Fruit fly (Drosophila melanogaster) whole organism, embryonic: Measurements from ENCODE around the gene Nep2.
"Not testable (repeated sequence)": the region's sequence is repeated elsewhere in the genome, so short reads cannot be mapped to it uniquely, and the experiment has no call there.

Source experiments
- Blimp-1 ChIP-seq: fragments of 200-800 bp; sonication (Bioruptor generic); optimal IDR thresholded peaks from 3 replicates; lab custom pipeline; 2018; ENCODE audit warnings: missing biosample characterization, missing genetic modification characterization, mild to moderate bottlenecking, moderate library complexity, missing genetic modification reagents
- CG1024 ChIP-seq: fragments of 200-800 bp; sonication (Bioruptor generic); IDR thresholded peaks from 2 replicates; pipeline ENCODE4 v1.3.6; 2022; ENCODE audit warnings: missing biosample characterization, missing genetic modification characterization
- CG12659 ChIP-seq: fragments of 200-800 bp; sonication (Bioruptor generic); optimal IDR thresholded peaks from 3 replicates; lab custom pipeline; 2017; ENCODE audit warnings: mild to moderate bottlenecking, missing biosample characterization, missing genetic modification reagents, missing genetic modification characterization
- CG1603 ChIP-seq: fragments of 200-800 bp; sonication (Bioruptor generic); optimal IDR thresholded peaks from 2 replicates; lab custom pipeline; 2019; ENCODE audit warnings: missing biosample characterization, mild to moderate bottlenecking, missing genetic modification characterization, moderate library complexity
- CG16813 ChIP-seq: fragments of 200-800 bp; sonication (Bioruptor generic); IDR thresholded peaks from 3 replicates; pipeline ENCODE4 v1.3.6; 2022; ENCODE audit warnings: missing biosample characterization, missing genetic modification characterization; ENCODE audit not compliant: partially characterized antibody
- CG17359 ChIP-seq: fragments of 200-800 bp; sonication (Bioruptor generic); optimal IDR thresholded peaks from 3 replicates; lab custom pipeline; 2018; ENCODE audit warnings: missing biosample characterization, mild to moderate bottlenecking, missing genetic modification characterization, moderate library complexity
- CG2199 ChIP-seq: fragments of 200-800 bp; sonication (Bioruptor generic); IDR thresholded peaks from 3 replicates; pipeline ENCODE4 v1.3.6; 2022; ENCODE audit warnings: missing biosample characterization, missing genetic modification characterization
- CG2712 ChIP-seq: fragments of 200-800 bp; optimal IDR thresholded peaks from 3 replicates; lab custom pipeline; 2019; ENCODE audit warnings: missing biosample characterization, mild to moderate bottlenecking, missing genetic modification characterization, moderate library complexity
- CG30431 ChIP-seq: fragments of 200-800 bp; sonication (Bioruptor generic); optimal IDR thresholded peaks from 2 replicates; lab custom pipeline; 2017; ENCODE audit warnings: missing biosample characterization, missing genetic modification characterization
- CG32532 ChIP-seq: fragments of 200-800 bp; sonication (Bioruptor generic); IDR thresholded peaks from 2 replicates; pipeline ENCODE4 v1.3.6; 2022; ENCODE audit warnings: missing biosample characterization, missing genetic modification characterization
- CG33557 ChIP-seq: fragments of 200-800 bp; sonication (Bioruptor generic); optimal IDR thresholded peaks from 2 replicates; lab custom pipeline; 2019; ENCODE audit warnings: missing biosample characterization, mild to moderate bottlenecking, missing genetic modification characterization, moderate library complexity
- CG4328 ChIP-seq: fragments of 200-800 bp; sonication (Bioruptor generic); optimal IDR thresholded peaks from 3 replicates; lab custom pipeline; 2017; ENCODE audit warnings: missing biosample characterization, missing genetic modification reagents, missing genetic modification characterization
- CG8290 ChIP-seq, 3 experiments: fragments of 200-800 bp; sonication (Bioruptor generic); optimal IDR thresholded peaks; 2 replicates each; lab custom pipeline; 2016 to 2019; ENCODE audit warnings: missing biosample characterization in 3 of 3, missing genetic modification characterization in 3 of 3, mild to moderate bottlenecking in 2 of 3, moderate library complexity in 1 of 3
- CG8388 ChIP-seq: fragments of 200-800 bp; sonication (Bioruptor generic); optimal IDR thresholded peaks from 2 replicates; lab custom pipeline; 2019; ENCODE audit warnings: missing biosample characterization, mild to moderate bottlenecking, missing genetic modification characterization, moderate library complexity
- CTCF ChIP-seq: fragments of 200-800 bp; sonication (Bioruptor generic); optimal IDR thresholded peaks from 2 replicates; lab custom pipeline; 2017; ENCODE audit warnings: missing biosample characterization, mild to moderate bottlenecking, missing genetic modification characterization, moderate library complexity
- Drgx ChIP-seq: fragments of 200-800 bp; sonication (Bioruptor generic); IDR thresholded peaks from 2 replicates; pipeline ENCODE4 v1.3.6; 2022; ENCODE audit warnings: missing biosample characterization, missing genetic modification characterization
- Ets65A ChIP-seq: fragments of 200-800 bp; sonication (Bioruptor generic); peaks from one replicate; lab custom pipeline; 2016; ENCODE audit warnings: missing biosample characterization, missing genetic modification characterization
- H15 ChIP-seq: fragments of 200-800 bp; sonication (Bioruptor generic); IDR thresholded peaks from 3 replicates; pipeline ENCODE4 v1.3.6; 2022; ENCODE audit warnings: missing biosample characterization, missing genetic modification characterization
- Hsf ChIP-seq: fragments of 200-800 bp; sonication (Bioruptor generic); optimal IDR thresholded peaks from 3 replicates; lab custom pipeline; 2016; ENCODE audit warnings: missing biosample characterization, missing genetic modification characterization
- Med ChIP-seq: fragments of 200-800 bp; sonication (Bioruptor generic); peaks from one replicate; lab custom pipeline; 2016; ENCODE audit warnings: missing biosample characterization, missing genetic modification characterization, mild to moderate bottlenecking, inconsistent platforms, moderate library complexity
- Mrtf ChIP-seq: fragments of 200-800 bp; sonication (Bioruptor generic); IDR thresholded peaks from 3 replicates; pipeline ENCODE4 v1.3.6; 2022; ENCODE audit warnings: missing biosample characterization, missing genetic modification characterization
- Xrp1 ChIP-seq: fragments of 200-800 bp; sonication (Bioruptor generic); IDR thresholded peaks from 2 replicates; pipeline ENCODE4 v1.3.6; 2022; ENCODE audit warnings: missing biosample characterization, missing genetic modification characterization
- ap ChIP-seq: fragments of 200-800 bp; sonication (Bioruptor generic); IDR thresholded peaks from 2 replicates; pipeline ENCODE4 v1.3.6; 2022; ENCODE audit warnings: missing biosample characterization, missing genetic modification characterization
- bsh ChIP-seq, 2 experiments: fragments of 200-800 bp; sonication (Bioruptor generic); optimal IDR thresholded peaks; 2 replicates each; lab custom pipeline; 2017 to 2018; ENCODE audit warnings: mild to moderate bottlenecking in 2 of 2, missing biosample characterization in 2 of 2, missing genetic modification characterization in 2 of 2, moderate library complexity in 1 of 2
- chinmo ChIP-seq: fragments of 200-800 bp; sonication (Bioruptor generic); IDR thresholded peaks from 4 replicates; pipeline ENCODE4 v1.3.6; 2022; ENCODE audit warnings: missing biosample characterization, missing genetic modification characterization; ENCODE audit not compliant: partially characterized antibody
- emc ChIP-seq: fragments of 200-800 bp; sonication (Bioruptor generic); optimal IDR thresholded peaks from 2 replicates; lab custom pipeline; 2016; ENCODE audit warnings: missing biosample characterization, missing genetic modification characterization
- eve ChIP-seq, 2 experiments: fragments of >200 bp; optimal IDR thresholded peaks; 2 replicates each; lab custom pipeline; 2017; ENCODE audit warnings: missing biosample characterization in 2 of 2, missing genetic modification characterization in 2 of 2
- ewg ChIP-seq: fragments of 200-800 bp; sonication (Bioruptor generic); optimal IDR thresholded peaks from 3 replicates; lab custom pipeline; 2017; ENCODE audit warnings: mild to moderate bottlenecking, missing biosample characterization, missing genetic modification reagents, missing genetic modification characterization
- ind ChIP-seq: fragments of 200-800 bp; sonication (Bioruptor generic); optimal IDR thresholded peaks from 3 replicates; lab custom pipeline; 2016; ENCODE audit warnings: missing biosample characterization, missing genetic modification characterization
- lola ChIP-seq, 3 experiments: fragments of >200 bp in 2 of 3; fragments of 200-800 bp in 1 of 3; sonication (Bioruptor generic) in 1 of 3; optimal IDR thresholded peaks; 2 replicates each; lab custom pipeline; 2017 to 2019; ENCODE audit warnings: missing biosample characterization in 3 of 3, missing genetic modification characterization in 3 of 3, mild to moderate bottlenecking in 1 of 3, moderate library complexity in 1 of 3
- pb ChIP-seq: fragments of 200-800 bp; sonication (Bioruptor generic); optimal IDR thresholded peaks from 3 replicates; lab custom pipeline; 2016; ENCODE audit warnings: missing biosample characterization, missing genetic modification characterization
- pho ChIP-seq: fragments of 200-800 bp; sonication (Bioruptor generic); optimal IDR thresholded peaks from 2 replicates; lab custom pipeline; 2016; ENCODE audit warnings: missing biosample characterization, missing genetic modification characterization
- prd ChIP-seq, 3 experiments: fragments of >200 bp in 2 of 3; fragments of 200-800 bp in 1 of 3; sonication (Bioruptor generic) in 1 of 3; optimal IDR thresholded peaks in 2 of 3; IDR thresholded peaks in 1 of 3; 2 replicates in 2 of 3; 3 replicates in 1 of 3; pipeline versions ENCODE4 v1.3.6 to Lab custom; 2017 to 2022; ENCODE audit warnings: missing biosample characterization in 1 of 3, missing genetic modification characterization in 1 of 3
- sd ChIP-seq: fragments of 200-800 bp; sonication (Bioruptor generic); optimal IDR thresholded peaks from 3 replicates; lab custom pipeline; 2018; ENCODE audit warnings: missing biosample characterization, mild to moderate bottlenecking, missing genetic modification characterization, moderate library complexity
- sens ChIP-seq: fragments of 200-800 bp; sonication (Bioruptor generic); peaks from one replicate; lab custom pipeline; 2016; ENCODE audit warnings: missing biosample characterization, missing genetic modification characterization
- tin ChIP-seq: fragments of 200-800 bp; sonication (Bioruptor generic); optimal IDR thresholded peaks from 3 replicates; lab custom pipeline; 2016; ENCODE audit warnings: missing biosample characterization, missing genetic modification characterization
- tll ChIP-seq, 2 experiments: fragments of 200-800 bp in 1 of 2; fragments of >200 bp in 1 of 2; sonication (Bioruptor generic) in 1 of 2; optimal IDR thresholded peaks; 2 replicates each; lab custom pipeline; 2017 to 2019; ENCODE audit warnings: missing biosample characterization in 2 of 2, missing genetic modification characterization in 2 of 2, mild to moderate bottlenecking in 1 of 2, moderate library complexity in 1 of 2
- vnd ChIP-seq: fragments of 200-800 bp; sonication (Bioruptor generic); IDR thresholded peaks from 3 replicates; pipeline ENCODE4 v1.3.6; 2022; ENCODE audit warnings: missing biosample characterization, missing genetic modification characterization; ENCODE audit not compliant: partially characterized antibody
- zf30C ChIP-seq: fragments of 200-800 bp; sonication (Bioruptor generic); optimal IDR thresholded peaks from 3 replicates; lab custom pipeline; 2018; ENCODE audit warnings: missing biosample characterization, mild to moderate bottlenecking, missing genetic modification characterization
- zfh1 ChIP-seq: fragments of 200-800 bp; sonication (Bioruptor generic); IDR thresholded peaks from 3 replicates; pipeline ENCODE4 v1.3.6; 2022; ENCODE audit warnings: missing biosample characterization, missing genetic modification characterization

The Nep2 gene

DNA sequence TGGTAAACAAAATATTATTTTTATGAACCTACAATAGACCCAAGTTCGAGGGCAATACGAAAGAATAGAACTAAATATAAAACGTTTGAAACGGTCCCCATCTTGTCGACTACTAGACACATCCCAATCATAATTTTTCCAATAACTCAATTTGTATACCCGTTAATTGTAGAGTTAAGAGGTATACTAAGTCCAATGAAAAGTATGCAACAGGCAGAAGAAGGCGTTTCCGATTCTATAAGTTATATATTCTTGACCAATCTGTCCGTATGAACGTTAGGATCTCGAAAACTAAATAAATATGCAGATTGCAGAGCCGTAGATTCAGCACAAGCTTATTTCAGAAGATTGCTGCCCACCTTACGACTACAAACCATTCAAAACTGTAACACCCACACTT lies 41.2 kb downstream of the Nep2 start, which contains the start of gene CG33927:
Gene CG33927 (minus strand): TSS at position 101 of the 400 bp plus-strand sequence.
- no peak for TF ChIP-seq CG16813
- TF ChIP-seq emc (GFP tag; lab: Kevin White, UChicago) = no peak
- TF ChIP-seq CG12659 (GFP tag; lab: Kevin White, UChicago) = no peak
- TF ChIP-seq pho (GFP tag; lab: Kevin White, UChicago) = no peak
- no peak for TF ChIP-seq CG8290 (GFP tag; optimal IDR thresholded peaks at IDR 0.05; lab: Kevin White, UChicago)
- no peak for TF ChIP-seq CG8290 (tag; optimal IDR thresholded peaks at IDR 0.05; lab: Kevin White, UChicago)
- no peak for TF ChIP-seq CG33557 (GFP tag; lab: Kevin White, UChicago)
- TF ChIP-seq CTCF = no peak
- no peak for TF ChIP-seq vnd
- no peak for TF ChIP-seq CG17359
- TF ChIP-seq zf30C = no peak
- TF ChIP-seq, all 482 proteins: peak for 0

DNA sequence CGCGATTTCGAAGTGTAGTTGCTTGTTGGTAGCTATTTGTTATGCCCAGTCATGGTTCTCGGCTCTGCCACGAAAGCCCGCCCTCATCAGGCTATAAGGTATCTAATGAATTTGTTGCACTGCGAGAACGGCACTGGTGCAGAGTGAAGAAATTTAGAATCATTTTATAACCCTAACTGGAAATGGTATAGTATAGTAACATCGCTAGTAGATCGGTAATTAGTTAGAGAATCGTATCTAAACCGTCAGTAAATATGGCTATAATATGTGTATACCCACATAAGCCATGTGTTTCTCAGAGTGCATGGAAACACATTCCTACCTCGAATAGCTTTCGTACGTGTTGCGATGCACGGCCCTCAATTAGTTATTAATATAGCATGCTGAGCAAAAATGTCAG lies 44.5 kb downstream of the Nep2 start:
- TF ChIP-seq CG4328 (GFP tag; lab: Kevin White, UChicago) = no peak
- peak; percentile 84 for TF ChIP-seq sens (GFP tag; lab: Kevin White, UChicago)
- TF ChIP-seq bsh (GFP tag; optimal IDR thresholded peaks at IDR 0.05; lab: Kevin White, UChicago) = peak; percentile 13 to 60
- peak; percentile 0 for TF ChIP-seq CG1603
- peak; percentile 47 for TF ChIP-seq Med (GFP tag; lab: Kevin White, UChicago)
- peak; percentile 2 for TF ChIP-seq sd
- no peak for TF ChIP-seq lola (GFP tag; optimal IDR thresholded peaks at IDR 0.05; lab: Kevin White, UChicago)
- no peak for TF ChIP-seq eve (GFP tag; optimal IDR thresholded peaks at IDR 0.05; lab: Kevin White, UChicago)
- peak; percentile 78 for TF ChIP-seq Drgx (GFP tag; lab: Robert Waterston, UW)
- TF ChIP-seq Blimp-1 (GFP tag; lab: Kevin White, UChicago) = peak; percentile 14
- no peak for TF ChIP-seq chinmo (GFP tag; lab: Robert Waterston, UW)
- TF ChIP-seq ewg = no peak

DNA sequence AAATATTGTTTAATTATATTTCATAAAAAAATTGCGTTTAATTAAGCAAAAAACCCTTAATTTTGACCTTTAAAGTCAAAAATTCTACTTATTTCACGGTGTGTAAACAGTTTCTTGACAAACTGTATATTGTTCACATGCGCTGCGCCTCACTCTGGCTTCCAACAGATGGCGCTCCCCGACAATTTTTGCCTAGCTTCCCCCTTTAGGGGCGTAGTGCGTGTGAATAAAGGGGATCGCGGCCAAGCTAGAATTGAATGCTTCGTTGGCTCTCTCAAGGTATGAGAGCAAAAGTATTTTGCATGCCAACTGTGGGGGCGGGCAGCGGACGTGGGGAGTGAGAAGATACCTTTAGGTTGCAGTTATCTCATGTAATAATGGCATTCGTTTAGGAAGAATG lies 46.9 kb downstream of the Nep2 start:
- TF ChIP-seq CG32532 (peak; percentile 25; the same call in 1 of the 2 replicates), prd (GFP tag; IDR thresholded peaks at IDR 0.05; lab: Robert Waterston, UW) (peak; percentile 41; the same call in 1 of the 3 replicates), CG30431 (GFP tag; lab: Kevin White, UChicago) (peak; percentile 5), CG2199 (GFP tag; lab: Robert Waterston, UW) (peak; percentile 92), CG1603 (peak; percentile 29), Xrp1 (GFP tag; lab: Robert Waterston, UW) (0 out of 2 replicates have a peak, but pooled peaks have one; percentile 8), ap (0 out of 2 replicates have a peak, but pooled peaks have one; percentile 4), zfh1 (peak; percentile 37; the same call in 1 of the 3 replicates), CG8290 (tag; optimal IDR thresholded peaks at IDR 0.05; lab: Kevin White, UChicago) (peak in 1 of 2 experiments; percentile 39), CG1024 (GFP tag; lab: Robert Waterston, UW) (0 out of 2 replicates have a peak, but pooled peaks have one; percentile 11), bsh (GFP tag; optimal IDR thresholded peaks at IDR 0.05; lab: Kevin White, UChicago) (peak in 1 of 2 experiments; percentile 11), CG2712 (peak; percentile 4), Hsf (GFP tag; lab: Kevin White, UChicago) (peak; percentile 3), pb (peak; percentile 1), Ets65A (peak; percentile 75), tll (GFP tag; optimal IDR thresholded peaks at IDR 0.05; lab: Kevin White, UChicago) (peak in 1 of 2 experiments; percentile 45), Med (GFP tag; lab: Kevin White, UChicago) (peak; percentile 82), CG8388 (GFP tag; lab: Kevin White, UChicago) (peak; percentile 90), Mrtf (GFP tag; lab: Robert Waterston, UW) (0 out of 3 replicates have a peak, but pooled peaks have one; percentile 36), H15 (GFP tag; lab: Robert Waterston, UW) (0 out of 3 replicates have a peak, but pooled peaks have one; percentile 13), ind (peak; percentile 1), tin (GFP tag; lab: Kevin White, UChicago) (peak; percentile 16), CTCF (peak; percentile 91)
- TF ChIP-seq prd (optimal IDR thresholded peaks at IDR 0.05; lab: Kevin White, UChicago); CG8290 (GFP tag; optimal IDR thresholded peaks at IDR 0.05; lab: Kevin White, UChicago): not testable (repeated sequence)
- TF ChIP-seq, all 482 proteins: peak for 23; not testable (repeated sequence) for 459
